Worm (Caenorhabditis elegans): ENCODE results near the gene clpp-1.

DNA sequence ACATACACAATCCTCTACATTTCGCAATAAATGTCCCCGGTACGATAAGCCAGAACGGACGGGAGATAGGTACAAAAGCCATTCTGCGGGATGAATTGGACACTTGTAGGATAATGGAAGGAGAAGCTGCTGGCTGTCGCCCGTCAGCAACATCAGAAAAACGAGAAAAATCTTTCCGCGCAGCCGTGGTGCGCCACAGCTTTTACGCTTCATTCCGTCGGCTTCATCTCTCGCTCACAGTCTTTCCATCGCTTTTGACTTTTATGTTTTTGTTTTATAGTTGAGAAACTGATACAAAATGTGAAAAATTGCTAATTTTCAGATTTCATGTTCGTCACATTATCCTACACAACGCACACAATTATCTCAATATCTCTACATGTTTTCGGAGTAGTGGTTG lies 43.4 kb upstream of the clpp-1 start, which contains the start of gene C07E3.10:
- TF ChIP-seq ama-1 (optimal IDR thresholded peaks at IDR 0.05) (no peak), hmg-4 (GFP tag; optimal IDR thresholded peaks at IDR 0.05) (no peak), aly-1 (tag; optimal IDR thresholded peaks at IDR 0.05) (no peak), tbx-37 (GFP tag; conservative IDR thresholded peaks at IDR 0.05) (no peak), F13C5.2 (tag; optimal IDR thresholded peaks at IDR 0.05) (no peak), hnd-1 (tag; optimal IDR thresholded peaks at IDR 0.05) (no peak), ceh-36 (tag; optimal IDR thresholded peaks at IDR 0.05) (no peak), tbx-11 (GFP tag; IDR thresholded peaks at IDR 0.05) (no peak), ceh-13 (GFP tag; optimal IDR thresholded peaks at IDR 0.05) (no peak), tra-4 (tag; optimal IDR thresholded peaks at IDR 0.05) (no peak), scrt-1 (GFP tag; IDR thresholded peaks at IDR 0.05) (no peak), flt-1 (GFP tag; IDR thresholded peaks at IDR 0.05) (no peak), hmbx-1 (tag; optimal IDR thresholded peaks at IDR 0.05) (no peak), ets-7 (tag; optimal IDR thresholded peaks at IDR 0.05) (no peak)

All from whole organism, early embryonic.